Fruit fly (Drosophila melanogaster) whole organism, embryonic: Measurements from ENCODE around the gene Capa.

Source experiments
- Abd-B ChIP-seq: fragments of 200-800 bp; sonication (Bioruptor generic); optimal IDR thresholded peaks from 2 replicates; lab custom pipeline; 2018; ENCODE audit warnings: missing biosample characterization, mild to moderate bottlenecking, missing genetic modification characterization, moderate library complexity
- B-H2 ChIP-seq: fragments of 200-800 bp; sonication (Bioruptor generic); optimal IDR thresholded peaks from 2 replicates; lab custom pipeline; 2018; ENCODE audit warnings: missing biosample characterization, mild to moderate bottlenecking, missing genetic modification characterization
- C15 ChIP-seq: fragments of 200-800 bp; sonication (Bioruptor generic); IDR thresholded peaks from 3 replicates; pipeline ENCODE4 v1.3.6; 2022; ENCODE audit warnings: missing biosample characterization, missing genetic modification characterization
- CG10274 ChIP-seq: fragments of 200-800 bp; sonication (Bioruptor generic); optimal IDR thresholded peaks from 3 replicates; lab custom pipeline; 2017; ENCODE audit warnings: missing biosample characterization, mild to moderate bottlenecking, missing genetic modification characterization
- CG10431 ChIP-seq: fragments of 200-800 bp; sonication (Bioruptor generic); optimal IDR thresholded peaks from 3 replicates; lab custom pipeline; 2018; ENCODE audit warnings: missing biosample characterization, mild to moderate bottlenecking, missing genetic modification characterization
- CG10654 ChIP-seq: fragments of 200-800 bp; sonication (Bioruptor generic); optimal IDR thresholded peaks from 2 replicates; lab custom pipeline; 2016; ENCODE audit warnings: missing biosample characterization, missing genetic modification characterization
- CG11723 ChIP-seq: fragments of 200-800 bp; sonication (Bioruptor generic); optimal IDR thresholded peaks from 2 replicates; lab custom pipeline; 2017; ENCODE audit warnings: missing biosample characterization, mild to moderate bottlenecking, missing genetic modification characterization
- CG12769 ChIP-seq: fragments of 200-800 bp; sonication (Bioruptor generic); optimal IDR thresholded peaks from 2 replicates; lab custom pipeline; 2019; ENCODE audit warnings: missing biosample characterization, mild to moderate bottlenecking, missing genetic modification characterization, moderate library complexity
- CG13123 ChIP-seq: fragments of 200-800 bp; sonication (Bioruptor generic); optimal IDR thresholded peaks from 2 replicates; lab custom pipeline; 2016; ENCODE audit warnings: missing biosample characterization, missing genetic modification characterization
- CG14710 ChIP-seq: fragments of 200-800 bp; sonication (Bioruptor generic); optimal IDR thresholded peaks from 3 replicates; lab custom pipeline; 2019; ENCODE audit warnings: missing biosample characterization, mild to moderate bottlenecking, missing genetic modification characterization, moderate library complexity
- CG15696 ChIP-seq: fragments of 200-800 bp; sonication (Bioruptor generic); optimal IDR thresholded peaks from 2 replicates; lab custom pipeline; 2019; ENCODE audit warnings: missing biosample characterization, mild to moderate bottlenecking, missing genetic modification characterization, moderate library complexity
- CG18764 ChIP-seq: fragments of 200-800 bp; sonication (Bioruptor generic); optimal IDR thresholded peaks from 3 replicates; lab custom pipeline; 2016; ENCODE audit warnings: missing biosample characterization, missing genetic modification characterization
- CG31224 ChIP-seq: fragments of 200-800 bp; sonication (Bioruptor generic); IDR thresholded peaks from 2 replicates; pipeline ENCODE4 v1.3.6; 2022; ENCODE audit warnings: missing biosample characterization, missing genetic modification characterization
- CG31365 ChIP-seq: fragments of 200-800 bp; sonication (Bioruptor generic); optimal IDR thresholded peaks from 2 replicates; lab custom pipeline; 2018; ENCODE audit warnings: missing biosample characterization, mild to moderate bottlenecking, missing genetic modification characterization
- CG33213 ChIP-seq: fragments of 200-800 bp; sonication (Bioruptor generic); optimal IDR thresholded peaks from 3 replicates; lab custom pipeline; 2016; ENCODE audit warnings: missing biosample characterization, missing genetic modification characterization
- CG5953 ChIP-seq: fragments of 200-800 bp; sonication (Bioruptor generic); IDR thresholded peaks from 2 replicates; pipeline ENCODE4 v1.3.6; 2022; ENCODE audit warnings: missing biosample characterization, missing genetic modification characterization
- CG6654 ChIP-seq: fragments of 200-800 bp; sonication (Bioruptor generic); optimal IDR thresholded peaks from 2 replicates; lab custom pipeline; 2017; ENCODE audit warnings: missing biosample characterization, mild to moderate bottlenecking, missing genetic modification characterization
- CG6791 ChIP-seq: fragments of 200-800 bp; sonication (Bioruptor generic); IDR thresholded peaks from 3 replicates; pipeline ENCODE4 v1.3.6; 2022; ENCODE audit warnings: missing biosample characterization, missing genetic modification characterization; ENCODE audit not compliant: partially characterized antibody
- CG7372 ChIP-seq: fragments of 200-800 bp; sonication (Bioruptor generic); IDR thresholded peaks from 2 replicates; pipeline ENCODE4 v1.3.6; 2022; ENCODE audit warnings: missing biosample characterization, missing genetic modification characterization
- CG7786 ChIP-seq: fragments of 200-800 bp; sonication (Bioruptor generic); optimal IDR thresholded peaks from 2 replicates; lab custom pipeline; 2016; ENCODE audit warnings: missing biosample characterization, missing genetic modification characterization
- CG7839 ChIP-seq: fragments of 200-800 bp; sonication (Bioruptor generic); optimal IDR thresholded peaks from 3 replicates; lab custom pipeline; 2018; ENCODE audit warnings: missing biosample characterization, mild to moderate bottlenecking, missing genetic modification characterization, moderate library complexity
- CG8290 ChIP-seq, 3 experiments: fragments of 200-800 bp; sonication (Bioruptor generic); optimal IDR thresholded peaks; 2 replicates each; lab custom pipeline; 2016 to 2019; ENCODE audit warnings: missing biosample characterization in 3 of 3, missing genetic modification characterization in 3 of 3, mild to moderate bottlenecking in 2 of 3, moderate library complexity in 1 of 3
- CkIIα-i1 ChIP-seq: fragments of 200-800 bp; sonication (Bioruptor generic); IDR thresholded peaks from 2 replicates; pipeline ENCODE4 v1.3.6; 2022; ENCODE audit warnings: missing biosample characterization, missing genetic modification characterization
- Deaf1 ChIP-seq: fragments of 200-800 bp; optimal IDR thresholded peaks from 3 replicates; lab custom pipeline; 2019; ENCODE audit warnings: missing biosample characterization, mild to moderate bottlenecking, missing genetic modification characterization, moderate library complexity
- Drgx ChIP-seq: fragments of 200-800 bp; sonication (Bioruptor generic); IDR thresholded peaks from 2 replicates; pipeline ENCODE4 v1.3.6; 2022; ENCODE audit warnings: missing biosample characterization, missing genetic modification characterization
- ERR ChIP-seq: fragments of 200-800 bp; sonication (Bioruptor generic); optimal IDR thresholded peaks from 2 replicates; lab custom pipeline; 2016; ENCODE audit warnings: missing biosample characterization, missing genetic modification characterization
- Gsc ChIP-seq: fragments of 200-800 bp; sonication (Bioruptor generic); IDR thresholded peaks from 2 replicates; pipeline ENCODE4 v1.3.6; 2022; ENCODE audit warnings: missing biosample characterization, missing genetic modification characterization
- H15 ChIP-seq: fragments of 200-800 bp; sonication (Bioruptor generic); IDR thresholded peaks from 3 replicates; pipeline ENCODE4 v1.3.6; 2022; ENCODE audit warnings: missing biosample characterization, missing genetic modification characterization
- Hr39 ChIP-seq: fragments of >200 bp; optimal IDR thresholded peaks from 2 replicates; lab custom pipeline; 2017
- MESR4 ChIP-seq: fragments of 200-800 bp; sonication (Bioruptor generic); optimal IDR thresholded peaks from 2 replicates; lab custom pipeline; 2018; ENCODE audit warnings: missing biosample characterization, mild to moderate bottlenecking, missing genetic modification characterization, moderate library complexity
- Meics ChIP-seq: fragments of 200-800 bp; sonication (Bioruptor generic); optimal IDR thresholded peaks from 2 replicates; lab custom pipeline; 2017; ENCODE audit warnings: missing biosample characterization, mild to moderate bottlenecking, missing genetic modification characterization
- NfI ChIP-seq: fragments of 200-800 bp; sonication (Bioruptor generic); optimal IDR thresholded peaks from 3 replicates; lab custom pipeline; 2018; ENCODE audit warnings: missing biosample characterization, mild to moderate bottlenecking, missing genetic modification characterization, moderate library complexity
- Opbp ChIP-seq: fragments of 200-800 bp; sonication (Bioruptor generic); IDR thresholded peaks from 3 replicates; pipeline ENCODE4 v1.3.6; 2022; ENCODE audit warnings: missing biosample characterization, missing genetic modification characterization; ENCODE audit not compliant: partially characterized antibody
- Optix ChIP-seq: fragments of 200-800 bp; sonication (Bioruptor generic); IDR thresholded peaks from 3 replicates; pipeline ENCODE4 v1.3.6; 2022; ENCODE audit warnings: missing biosample characterization, missing genetic modification characterization
- Rfx ChIP-seq: fragments of 200-800 bp; sonication (Bioruptor generic); IDR thresholded peaks from 2 replicates; pipeline ENCODE4 v1.3.6; 2022; ENCODE audit warnings: missing biosample characterization, missing genetic modification characterization
- Sox102F ChIP-seq: fragments of 200-800 bp; sonication (Bioruptor generic); optimal IDR thresholded peaks from 2 replicates; lab custom pipeline; 2018; ENCODE audit warnings: missing biosample characterization, mild to moderate bottlenecking, missing genetic modification characterization, moderate library complexity
- Usf ChIP-seq: fragments of 200-800 bp; sonication (Bioruptor generic); optimal IDR thresholded peaks from 2 replicates; lab custom pipeline; 2017; ENCODE audit warnings: missing genotype, missing biosample characterization, missing genetic modification characterization
- ash1 ChIP-seq: fragments of 200-800 bp; sonication (Bioruptor generic); optimal IDR thresholded peaks from 2 replicates; lab custom pipeline; 2018; ENCODE audit warnings: missing biosample characterization, mild to moderate bottlenecking, missing genetic modification characterization
- btn ChIP-seq: fragments of 200-800 bp; sonication (Bioruptor generic); optimal IDR thresholded peaks from 2 replicates; lab custom pipeline; 2016; ENCODE audit warnings: missing biosample characterization, missing genetic modification characterization
- dmrt99B ChIP-seq: fragments of 200-800 bp; sonication (Bioruptor generic); optimal IDR thresholded peaks from 2 replicates; lab custom pipeline; 2018; ENCODE audit warnings: missing biosample characterization, mild to moderate bottlenecking, missing genetic modification characterization, moderate library complexity
- dpn ChIP-seq, 2 experiments: fragments of 200-800 bp; sonication (Bioruptor generic); optimal IDR thresholded peaks; 3 replicates each; lab custom pipeline; 2016; ENCODE audit warnings: missing biosample characterization in 2 of 2, missing genetic modification characterization in 2 of 2
- en ChIP-seq: fragments of 200-800 bp; sonication (Bioruptor generic); optimal IDR thresholded peaks from 2 replicates; lab custom pipeline; 2016; ENCODE audit warnings: missing biosample characterization, missing genetic modification characterization
- fru ChIP-seq: fragments of >200 bp; optimal IDR thresholded peaks from 2 replicates; lab custom pipeline; 2017
- gcm ChIP-seq: fragments of 200-800 bp; sonication (Bioruptor generic); optimal IDR thresholded peaks from 2 replicates; lab custom pipeline; 2019; ENCODE audit warnings: missing biosample characterization, mild to moderate bottlenecking, missing genetic modification characterization, moderate library complexity
- jumu ChIP-seq: fragments of 200-800 bp; sonication (Bioruptor generic); optimal IDR thresholded peaks from 3 replicates; lab custom pipeline; 2016; ENCODE audit warnings: missing biosample characterization, missing genetic modification characterization
- lab ChIP-seq: fragments of 200-800 bp; sonication (Bioruptor generic); optimal IDR thresholded peaks from 3 replicates; lab custom pipeline; 2017; ENCODE audit warnings: missing biosample characterization, missing genetic modification characterization, mild to moderate bottlenecking, moderate library complexity, missing genetic modification reagents
- lov ChIP-seq, 2 experiments: fragments of 200-800 bp in 1 of 2; fragments of >200 bp in 1 of 2; sonication (Bioruptor generic) in 1 of 2; IDR thresholded peaks in 1 of 2; optimal IDR thresholded peaks in 1 of 2; 2 replicates in 1 of 2; 3 replicates in 1 of 2; pipeline versions ENCODE4 v1.3.6 to Lab custom; 2017 to 2022; ENCODE audit warnings: missing biosample characterization in 1 of 2, missing genetic modification characterization in 1 of 2
- nom ChIP-seq: fragments of 200-800 bp; sonication (Bioruptor generic); optimal IDR thresholded peaks from 2 replicates; lab custom pipeline; 2017; ENCODE audit warnings: missing biosample characterization, missing genetic modification characterization, mild to moderate bottlenecking, moderate library complexity, missing genetic modification reagents
- pho ChIP-seq: fragments of 200-800 bp; sonication (Bioruptor generic); optimal IDR thresholded peaks from 2 replicates; lab custom pipeline; 2016; ENCODE audit warnings: missing biosample characterization, missing genetic modification characterization
- sisA ChIP-seq: fragments of 200-800 bp; sonication (Bioruptor generic); IDR thresholded peaks from 2 replicates; pipeline ENCODE4 v1.3.6; 2022; ENCODE audit warnings: missing biosample characterization, missing genetic modification characterization
- slp2 ChIP-seq: fragments of 200-800 bp; sonication (Bioruptor generic); optimal IDR thresholded peaks from 2 replicates; lab custom pipeline; 2016; ENCODE audit warnings: missing biosample characterization, missing genetic modification characterization

The Capa gene

dm6 chr3R:29894393-29894792, 19.8 kb downstream of the Capa start (continued):
- TF ChIP-seq Hr39 (no peak), CG31365 (tag; lab: Kevin White, UChicago) (peak; percentile 9), Opbp (GFP tag; lab: Robert Waterston, UW) (no peak), CG6791 (GFP tag; lab: Robert Waterston, UW) (no peak), CG5953 (no peak), dpn (GFP tag; optimal IDR thresholded peaks at IDR 0.05; lab: Kevin White, UChicago) (peak; percentile 60 to 64), CG7372 (GFP tag; lab: Robert Waterston, UW) (peak; percentile 52; the same call in 1 of the 2 replicates), CG6654 (GFP tag; lab: Kevin White, UChicago) (no peak), Sox102F (GFP tag; lab: Kevin White, UChicago) (peak; percentile 72), dmrt99B (tag; lab: Kevin White, UChicago) (peak; percentile 75), NfI (GFP tag; lab: Kevin White, UChicago) (peak; percentile 55), CG8290 (GFP tag; optimal IDR thresholded peaks at IDR 0.05; lab: Kevin White, UChicago) (no peak), CG8290 (tag; optimal IDR thresholded peaks at IDR 0.05; lab: Kevin White, UChicago) (peak in 1 of 2 experiments; percentile 72), pho (GFP tag; lab: Kevin White, UChicago) (peak; percentile 36), MESR4 (GFP tag; lab: Kevin White, UChicago) (no peak), CG18764 (no peak), H15 (peak; percentile 5; the same call in 1 of the 3 replicates), CG15696 (tag; lab: Kevin White, UChicago) (peak; percentile 16), CG11723 (GFP tag; lab: Kevin White, UChicago) (peak; percentile 24), fru (no peak), CG33213 (GFP tag; lab: Kevin White, UChicago) (peak; percentile 11), B-H2 (no peak), gcm (GFP tag; lab: Kevin White, UChicago) (peak; percentile 5), Meics (GFP tag; lab: Kevin White, UChicago) (peak; percentile 72), CG10654 (GFP tag; lab: Kevin White, UChicago) (peak; percentile 25), CkIIα-i1 (GFP tag; lab: Robert Waterston, UW) (no peak), nom (GFP tag; lab: Kevin White, UChicago) (no peak), slp2 (no peak), btn (no peak), lov (optimal IDR thresholded peaks at IDR 0.05; lab: Kevin White, UChicago) (no peak), lov (GFP tag; IDR thresholded peaks at IDR 0.05; lab: Robert Waterston, UW) (no peak), Usf (GFP tag; lab: Kevin White, UChicago) (no peak), CG7786 (GFP tag; lab: Kevin White, UChicago) (peak; percentile 33), CG10274 (GFP tag; lab: Kevin White, UChicago) (peak; percentile 40), Deaf1 (peak; percentile 33), jumu (GFP tag; lab: Kevin White, UChicago) (peak; percentile 38), Optix (GFP tag; lab: Robert Waterston, UW) (no peak), CG31224 (GFP tag; lab: Robert Waterston, UW) (peak; percentile 59; the same call in 1 of the 2 replicates), sisA (GFP tag; lab: Robert Waterston, UW) (peak; percentile 47), lab (peak; percentile 69), CG10431 (GFP tag; lab: Kevin White, UChicago) (no peak), CG12769 (tag; lab: Kevin White, UChicago) (no peak), en (GFP tag; lab: Kevin White, UChicago) (no peak), ash1 (GFP tag; lab: Kevin White, UChicago) (no peak), Rfx (GFP tag; lab: Robert Waterston, UW) (peak; percentile 82), C15 (GFP tag; lab: Robert Waterston, UW) (no peak), Gsc (GFP tag; lab: Robert Waterston, UW) (no peak), CG14710 (tag; lab: Kevin White, UChicago) (no peak), CG7839 (tag; lab: Kevin White, UChicago) (peak; percentile 73), ERR (GFP tag; lab: Kevin White, UChicago) (no peak), Drgx (GFP tag; lab: Robert Waterston, UW) (peak; percentile 84), CG13123 (GFP tag; lab: Kevin White, UChicago) (no peak), Abd-B (GFP tag; lab: Kevin White, UChicago) (peak; percentile 48)
